Worm (Caenorhabditis elegans) whole organism, mixed stage, embryonic: ENCODE data around the gene K11H12.3.

ENCODE experiments used
- M03D4.4 ChIP-seq: sonication (generic microtip); optimal IDR thresholded peaks from 2 replicates; lab custom pipeline; 2017; ENCODE audit warnings: mild to moderate bottlenecking, missing genetic modification characterization, missing compliant biosample characterization
- bed-3 ChIP-seq: fragments of 200-800 bp; sonication (Bioruptor generic); optimal IDR thresholded peaks from 3 replicates; lab custom pipeline; 2018; ENCODE audit warnings: mild to moderate bottlenecking, missing genetic modification characterization, moderate library complexity, missing compliant biosample characterization
- blmp-1 ChIP-seq: fragments of 150-350 bp; optimal IDR thresholded peaks from 2 replicates; lab custom pipeline; 2014; ENCODE audit warnings: missing biosample characterization, missing genetic modification characterization
- ceh-39 ChIP-seq: fragments of 150-350 bp; optimal IDR thresholded peaks from 2 replicates; lab custom pipeline; 2014; ENCODE audit warnings: missing biosample characterization, missing genetic modification characterization
- ceh-43 ChIP-seq: fragments of 200-800 bp; sonication (Bioruptor generic); optimal IDR thresholded peaks from 2 replicates; lab custom pipeline; 2018; ENCODE audit warnings: mild to moderate bottlenecking, missing genetic modification characterization, moderate library complexity, missing compliant biosample characterization
- ceh-83 ChIP-seq: fragments of 200-800 bp; sonication (Bioruptor generic); optimal IDR thresholded peaks from 2 replicates; lab custom pipeline; 2018; ENCODE audit warnings: mild to moderate bottlenecking, missing genetic modification characterization, missing compliant biosample characterization
- ces-1 ChIP-seq: fragments of 150-350 bp; optimal IDR thresholded peaks from 2 replicates; lab custom pipeline; 2014; ENCODE audit warnings: missing biosample characterization, missing genetic modification reagents, missing genetic modification characterization
- cnd-1 ChIP-seq: fragments of 200-800 bp; sonication (Bioruptor generic); optimal IDR thresholded peaks from 2 replicates; lab custom pipeline; 2018; ENCODE audit warnings: mild to moderate bottlenecking, missing genetic modification characterization, missing compliant biosample characterization
- drap-1 ChIP-seq: fragments of 200-800 bp; sonication (Bioruptor generic); optimal IDR thresholded peaks from 3 replicates; lab custom pipeline; 2018; ENCODE audit warnings: mild to moderate bottlenecking, missing genetic modification characterization, missing compliant biosample characterization
- elt-1 ChIP-seq: sonication (generic microtip); optimal IDR thresholded peaks from 2 replicates; lab custom pipeline; 2017; ENCODE audit warnings: missing genetic modification characterization, mild to moderate bottlenecking, missing compliant biosample characterization, antibody characterized with exemption, moderate library complexity, borderline replicate concordance; ENCODE audit not compliant: insufficient read depth
- elt-3 ChIP-seq: fragments of 150-350 bp; optimal IDR thresholded peaks from 2 replicates; lab custom pipeline; 2014; ENCODE audit warnings: missing biosample characterization, missing genetic modification characterization
- flh-1 ChIP-seq: fragments of 200-800 bp; sonication (Bioruptor generic); optimal IDR thresholded peaks from 2 replicates; lab custom pipeline; 2018; ENCODE audit warnings: mild to moderate bottlenecking, missing genetic modification characterization, moderate library complexity, missing compliant biosample characterization
- ham-2 ChIP-seq: fragments of 200-800 bp; sonication (Bioruptor generic); optimal IDR thresholded peaks from 2 replicates; lab custom pipeline; 2018; ENCODE audit warnings: mild to moderate bottlenecking, missing genetic modification characterization, missing compliant biosample characterization
- hlh-1 ChIP-seq: fragments of 150-350 bp; optimal IDR thresholded peaks from 2 replicates; lab custom pipeline; 2014; ENCODE audit warnings: missing biosample characterization, missing genetic modification reagents, missing genetic modification characterization
- lin-13 ChIP-seq: fragments of 150-350 bp; optimal IDR thresholded peaks from 2 replicates; lab custom pipeline; 2014; ENCODE audit warnings: missing biosample characterization, missing genetic modification characterization
- lin-32 ChIP-seq: fragments of 200-800 bp; sonication (Bioruptor generic); optimal IDR thresholded peaks from 2 replicates; lab custom pipeline; 2018; ENCODE audit warnings: mild to moderate bottlenecking, missing genetic modification characterization, missing compliant biosample characterization
- lsy-2 ChIP-seq: fragments of 150-350 bp; optimal IDR thresholded peaks from 2 replicates; lab custom pipeline; 2014; ENCODE audit warnings: missing biosample characterization, missing genetic modification characterization
- mab-5 ChIP-seq: fragments of 150-350 bp; optimal IDR thresholded peaks from 2 replicates; lab custom pipeline; 2014; ENCODE audit warnings: missing biosample characterization, missing genetic modification characterization
- mep-1 ChIP-seq: fragments of 150-350 bp; optimal IDR thresholded peaks from 2 replicates; lab custom pipeline; 2017; ENCODE audit warnings: missing biosample characterization, missing genetic modification reagents, missing genetic modification characterization, inconsistent platforms
- mls-2 ChIP-seq: sonication (generic microtip); optimal IDR thresholded peaks from 2 replicates; lab custom pipeline; 2016; ENCODE audit warnings: mild to moderate bottlenecking, missing genetic modification characterization, moderate library complexity, missing compliant biosample characterization
- nhr-12 ChIP-seq: fragments of 150-350 bp; optimal IDR thresholded peaks from 2 replicates; lab custom pipeline; 2014; ENCODE audit warnings: missing biosample characterization, missing genetic modification characterization
- nhr-2 ChIP-seq: fragments of 150-350 bp; optimal IDR thresholded peaks from 2 replicates; lab custom pipeline; 2014; ENCODE audit warnings: missing biosample characterization, missing genetic modification characterization
- nhr-237 ChIP-seq: fragments of 150-350 bp; optimal IDR thresholded peaks from 2 replicates; lab custom pipeline; 2014; ENCODE audit warnings: missing biosample characterization, missing genetic modification characterization
- nhr-28 ChIP-seq: fragments of 150-350 bp; optimal IDR thresholded peaks from 2 replicates; lab custom pipeline; 2014; ENCODE audit warnings: missing biosample characterization, missing genetic modification characterization
- nhr-76 ChIP-seq: sonication (generic microtip); optimal IDR thresholded peaks from 2 replicates; lab custom pipeline; 2017; ENCODE audit warnings: missing biosample characterization, missing genetic modification characterization
- pha-4 ChIP-seq: fragments of 150-350 bp; optimal IDR thresholded peaks from 2 replicates; lab custom pipeline; 2018; ENCODE audit warnings: missing biosample characterization, missing genetic modification reagents, missing genetic modification characterization
- sem-2 ChIP-seq: fragments of 200-800 bp; sonication (Bioruptor generic); optimal IDR thresholded peaks from 2 replicates; lab custom pipeline; 2018; ENCODE audit warnings: mild to moderate bottlenecking, missing genetic modification characterization, missing compliant biosample characterization
- sptf-1 ChIP-seq: sonication (generic microtip); optimal IDR thresholded peaks from 2 replicates; lab custom pipeline; 2017; ENCODE audit warnings: mild to moderate bottlenecking, missing genetic modification characterization, moderate library complexity, missing compliant biosample characterization
- tbx-8 ChIP-seq: fragments of 200-800 bp; sonication (Bioruptor generic); optimal IDR thresholded peaks from 2 replicates; lab custom pipeline; 2018; ENCODE audit warnings: mild to moderate bottlenecking, missing genetic modification characterization, moderate library complexity, missing compliant biosample characterization
- unc-120 ChIP-seq: sonication (generic microtip); optimal IDR thresholded peaks from 2 replicates; lab custom pipeline; 2017; ENCODE audit warnings: missing genetic modification characterization, missing compliant biosample characterization; ENCODE audit not compliant: poor library complexity, severe bottlenecking
- unc-39 ChIP-seq: fragments of 150-350 bp; optimal IDR thresholded peaks from 2 replicates; lab custom pipeline; 2014; ENCODE audit warnings: missing biosample characterization, missing genetic modification characterization
- unc-62 ChIP-seq: fragments of 150-350 bp; optimal IDR thresholded peaks from 2 replicates; lab custom pipeline; 2014; ENCODE audit warnings: missing biosample characterization, missing genetic modification reagents, missing genetic modification characterization
- zip-8 ChIP-seq: fragments of 150-350 bp; optimal IDR thresholded peaks from 2 replicates; lab custom pipeline; 2014; ENCODE audit warnings: missing biosample characterization, missing genetic modification characterization
- ztf-11 ChIP-seq: fragments of 150-350 bp; optimal IDR thresholded peaks from 2 replicates; lab custom pipeline; 2014; ENCODE audit warnings: missing biosample characterization, missing genetic modification characterization

Gene K11H12.3

ce11 chrIV:698304-698703 lies 25.0 kb upstream of the K11H12.3 start, which contains the start of gene Y55F3C.17:
Gene Y55F3C.17 (minus strand): TSS chrIV:698404.
- TF ChIP-seq sem-2 (no peak), ces-1 (GFP tag; lab: Kevin White, UChicago) (no peak), drap-1 (GFP tag; lab: Kevin White, UChicago) (no peak), unc-120 (tag; lab: Kevin White, UChicago) (no peak), ceh-39 (no peak)
- TF ChIP-seq, all 35 proteins: peak for 0

DNA sequence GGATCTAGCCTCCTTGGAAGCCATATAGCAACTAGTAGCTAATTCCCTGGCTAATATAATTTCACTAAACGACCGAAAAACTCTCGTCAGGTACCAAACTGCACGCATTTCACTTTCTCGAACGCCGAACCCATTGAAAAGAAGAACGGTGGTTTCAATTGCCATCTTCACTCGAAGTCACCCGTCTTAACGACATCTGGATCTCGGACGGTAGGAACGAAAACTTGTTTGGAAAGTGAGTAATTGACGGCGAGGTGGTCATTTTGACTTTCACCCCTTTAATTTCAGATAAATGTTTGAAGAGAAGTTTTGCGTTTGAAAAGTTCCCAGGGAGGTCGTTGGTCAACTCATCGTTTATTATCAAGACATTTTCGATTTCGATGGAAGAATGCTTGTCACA lies 11.5 kb upstream of the K11H12.3 start:
- TF ChIP-seq ces-1 (GFP tag; lab: Kevin White, UChicago) (no peak), nhr-237 (tag; lab: Kevin White, UChicago) (no peak), flh-1 (no peak), unc-39 (no peak), ham-2 (no peak), cnd-1 (tag; lab: Kevin White, UChicago) (no peak), sptf-1 (tag; lab: Kevin White, UChicago) (no peak), ceh-43 (no peak), unc-62 (no peak), nhr-12 (tag; lab: Kevin White, UChicago) (no peak), tbx-8 (GFP tag; lab: Kevin White, UChicago) (no peak), blmp-1 (no peak), unc-120 (tag; lab: Kevin White, UChicago) (no peak), nhr-76 (no peak), drap-1 (GFP tag; lab: Kevin White, UChicago) (no peak), mab-5 (tag; lab: Kevin White, UChicago) (no peak), pha-4 (tag; lab: Kevin White, UChicago) (no peak), ceh-83 (GFP tag; lab: Kevin White, UChicago) (no peak), ztf-11 (tag; lab: Kevin White, UChicago) (no peak)

DNA sequence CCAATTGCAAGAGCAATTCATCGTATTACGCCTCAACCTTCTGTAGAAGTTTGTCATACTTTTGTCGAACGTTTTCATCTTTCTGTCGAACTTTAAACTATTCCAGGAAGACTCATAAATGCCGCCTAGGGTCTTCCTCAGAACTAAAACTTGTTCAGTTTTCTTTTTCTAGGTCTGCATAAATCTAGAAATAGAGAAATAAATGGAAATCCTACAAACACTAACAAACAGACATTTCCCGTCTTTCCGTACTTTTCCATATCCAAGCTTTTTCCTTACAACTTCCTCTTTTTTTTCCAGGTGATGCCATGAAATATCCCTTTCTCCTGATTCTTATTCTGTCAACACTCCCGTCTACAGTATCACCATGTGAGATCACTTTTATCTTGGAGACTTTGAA lies 10.9 kb upstream of the K11H12.3 start, which contains the start of gene cutl-28:
Gene cutl-28 (plus strand): TSS at position 301 of the 400 bp plus-strand sequence.
- TF ChIP-seq mep-1 = no peak
- TF ChIP-seq nhr-2 (tag; lab: Kevin White, UChicago) = no peak
- no peak for TF ChIP-seq unc-62
- TF ChIP-seq cnd-1 (tag; lab: Kevin White, UChicago) = no peak
- no peak for TF ChIP-seq elt-3 (tag; lab: Kevin White, UChicago)
- no peak for TF ChIP-seq ceh-83 (GFP tag; lab: Kevin White, UChicago)
- TF ChIP-seq zip-8 = no peak
- TF ChIP-seq lin-32 (GFP tag; lab: Kevin White, UChicago) = no peak
- TF ChIP-seq tbx-8 (GFP tag; lab: Kevin White, UChicago) = no peak
- TF ChIP-seq ham-2 = no peak
- no peak for TF ChIP-seq bed-3 (GFP tag; lab: Kevin White, UChicago)
- no peak for TF ChIP-seq nhr-76
- TF ChIP-seq ceh-39 = no peak
- no peak for TF ChIP-seq nhr-28 (tag; lab: Kevin White, UChicago)
- TF ChIP-seq mls-2 (tag; lab: Kevin White, UChicago) = no peak
- TF ChIP-seq ces-1 (GFP tag; lab: Kevin White, UChicago) = no peak
- no peak for TF ChIP-seq lin-13 (tag; lab: Kevin White, UChicago)
- no peak for TF ChIP-seq drap-1 (GFP tag; lab: Kevin White, UChicago)
- TF ChIP-seq, all 35 proteins: peak for 0

DNA sequence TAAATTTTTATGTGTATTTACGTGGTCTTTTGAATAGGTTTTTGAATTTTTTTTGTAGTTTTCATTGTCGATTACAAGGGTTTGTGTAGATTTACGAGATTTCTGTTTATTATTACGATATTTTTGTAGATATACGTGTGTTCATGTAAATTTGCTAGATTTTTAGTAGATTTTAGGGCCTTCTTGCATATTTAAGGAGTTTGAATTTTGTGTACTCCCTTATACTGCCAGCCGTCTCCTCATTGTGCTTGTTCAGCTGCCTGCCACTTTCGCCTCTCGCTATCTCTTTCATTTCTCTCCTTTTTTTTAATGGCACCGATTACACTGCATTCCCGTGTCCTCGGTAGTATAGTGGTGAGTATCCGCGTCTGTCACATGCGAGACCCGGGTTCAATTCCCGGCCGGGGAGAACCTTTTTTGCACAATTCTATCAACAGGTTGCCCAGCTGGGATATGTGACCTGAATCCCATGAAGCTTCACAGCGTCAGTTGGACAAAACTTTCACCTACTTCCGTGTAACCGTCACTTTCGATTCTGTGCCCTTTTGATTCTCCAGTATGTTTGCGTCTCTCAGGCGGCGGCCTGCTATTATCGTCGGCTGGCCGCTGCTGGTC lies 9.6 kb upstream of the K11H12.3 start:
- TF ChIP-seq ceh-39 (no peak), nhr-2 (tag; lab: Kevin White, UChicago) (no peak), ham-2 (peak; percentile 79), ceh-43 (peak; percentile 76), mls-2 (tag; lab: Kevin White, UChicago) (peak; percentile 88), unc-120 (tag; lab: Kevin White, UChicago) (peak; percentile 89), drap-1 (GFP tag; lab: Kevin White, UChicago) (peak; percentile 81), unc-62 (peak; percentile 25), blmp-1 (peak; percentile 89), nhr-237 (tag; lab: Kevin White, UChicago) (no peak), cnd-1 (tag; lab: Kevin White, UChicago) (peak; percentile 88), ceh-83 (GFP tag; lab: Kevin White, UChicago) (peak; percentile 89), M03D4.4 (tag; lab: Kevin White, UChicago) (peak; percentile 84), flh-1 (peak; percentile 66), mep-1 (peak; percentile 50), nhr-76 (no peak), ces-1 (GFP tag; lab: Kevin White, UChicago) (peak; percentile 11), lin-32 (GFP tag; lab: Kevin White, UChicago) (peak; percentile 48), ztf-11 (tag; lab: Kevin White, UChicago) (no peak), sem-2 (peak; percentile 73), elt-1 (tag; lab: Kevin White, UChicago) (no peak), bed-3 (GFP tag; lab: Kevin White, UChicago) (peak; percentile 60), sptf-1 (tag; lab: Kevin White, UChicago) (peak; percentile 91), pha-4 (tag; lab: Kevin White, UChicago) (no peak), lsy-2 (tag; lab: Kevin White, UChicago) (peak; percentile 8), lin-13 (tag; lab: Kevin White, UChicago) (no peak), tbx-8 (GFP tag; lab: Kevin White, UChicago) (peak; percentile 10), hlh-1 (tag; lab: Kevin White, UChicago) (peak; percentile 0)
